Worm (Caenorhabditis elegans) whole organism, young adult: Measurements from ENCODE around the gene srb-3.
A peak's percentile ranks its signal among the peaks of the same experiment; 100 is the strongest.

Source experiments
- B0261.1 ChIP-seq: sonication (generic microtip); optimal IDR thresholded peaks from 2 replicates; lab custom pipeline; 2016; ENCODE audit warnings: mild to moderate bottlenecking, missing genetic modification characterization, moderate library complexity, missing compliant biosample characterization
- B0336.3 ChIP-seq: fragments of 200-800 bp; sonication (Bioruptor generic); IDR thresholded peaks from 2 replicates; pipeline ENCODE4 v1.3.6; 2022; ENCODE audit warnings: missing genetic modification characterization, missing compliant biosample characterization
- F39B2.1 ChIP-seq: fragments of 200-800 bp; sonication (Bioruptor generic); IDR thresholded peaks from 2 replicates; pipeline ENCODE4 v1.3.6; 2022; ENCODE audit warnings: missing genetic modification reagents, missing genetic modification characterization, missing compliant biosample characterization
- F49E8.2 ChIP-seq: sonication (generic microtip); optimal IDR thresholded peaks from 3 replicates; lab custom pipeline; 2017; ENCODE audit warnings: missing genetic modification characterization, mild to moderate bottlenecking, missing compliant biosample characterization, antibody characterized with exemption, moderate library complexity; ENCODE audit not compliant: insufficient read depth
- F57A8.1 ChIP-seq: fragments of 200-800 bp; sonication (Bioruptor generic); optimal IDR thresholded peaks from 2 replicates; lab custom pipeline; 2018; ENCODE audit warnings: mild to moderate bottlenecking, missing genetic modification characterization, moderate library complexity, missing compliant biosample characterization
- Y53G8AR.9 ChIP-seq: fragments of 200-800 bp; sonication (Bioruptor generic); conservative IDR thresholded peaks from 2 replicates; pipeline ENCODE4 v1.3.6; 2022; ENCODE audit warnings: missing genetic modification reagents, missing genetic modification characterization, missing compliant biosample characterization
- akir-1 ChIP-seq: fragments of 200-800 bp; sonication (Bioruptor generic); optimal IDR thresholded peaks from 2 replicates; lab custom pipeline; 2018; ENCODE audit warnings: mild to moderate bottlenecking, missing genetic modification characterization, moderate library complexity, missing compliant biosample characterization
- atf-7 ChIP-seq: sonication (generic microtip); optimal IDR thresholded peaks from 2 replicates; lab custom pipeline; 2017; ENCODE audit warnings: mild to moderate bottlenecking, missing genetic modification characterization, missing compliant biosample characterization
- attf-3 ChIP-seq: fragments of 200-800 bp; sonication (Bioruptor generic); conservative IDR thresholded peaks from 2 replicates; pipeline ENCODE4 v1.3.6; 2022; ENCODE audit warnings: missing genetic modification reagents, missing genetic modification characterization, missing compliant biosample characterization
- attf-5 ChIP-seq: fragments of 200-800 bp; sonication (Bioruptor generic); optimal IDR thresholded peaks from 2 replicates; lab custom pipeline; 2018; ENCODE audit warnings: mild to moderate bottlenecking, missing genetic modification characterization, missing compliant biosample characterization
- bed-2 ChIP-seq: fragments of 200-800 bp; sonication (Bioruptor generic); IDR thresholded peaks from 2 replicates; pipeline ENCODE4 v1.3.6; 2022; ENCODE audit warnings: missing genetic modification reagents, missing genetic modification characterization, missing compliant biosample characterization
- cebp-1 ChIP-seq, 2 experiments: fragments of 200-800 bp in 1 of 2; sonication (Bioruptor generic) in 1 of 2; sonication (generic microtip) in 1 of 2; IDR thresholded peaks in 1 of 2; optimal IDR thresholded peaks in 1 of 2; 2 replicates each; pipeline versions ENCODE4 v1.3.6 to Lab custom; 2017 to 2022; ENCODE audit warnings: missing compliant biosample characterization in 2 of 2, missing genetic modification characterization in 2 of 2, mild to moderate bottlenecking in 1 of 2, missing genetic modification reagents in 1 of 2, moderate library complexity in 1 of 2
- cebp-2 ChIP-seq: fragments of 200-800 bp; sonication (Bioruptor generic); IDR thresholded peaks from 2 replicates; pipeline ENCODE4 v1.3.6; 2022; ENCODE audit warnings: missing genetic modification characterization, missing compliant biosample characterization
- chd-7 ChIP-seq: sonication (generic microtip); optimal IDR thresholded peaks from 2 replicates; lab custom pipeline; 2016; ENCODE audit warnings: mild to moderate bottlenecking, missing genetic modification characterization, moderate library complexity, missing compliant biosample characterization
- dpl-1 ChIP-seq: fragments of 150-350 bp; optimal IDR thresholded peaks from 2 replicates; lab custom pipeline; 2014; ENCODE audit warnings: missing biosample characterization, missing genetic modification reagents, missing genetic modification characterization
- efl-1 ChIP-seq: fragments of 150-350 bp; optimal IDR thresholded peaks from 2 replicates; lab custom pipeline; 2014; ENCODE audit warnings: missing biosample characterization, missing genetic modification reagents, missing genetic modification characterization
- ets-4 ChIP-seq: fragments of 200-800 bp; sonication (Bioruptor generic); optimal IDR thresholded peaks from 2 replicates; lab custom pipeline; 2018; ENCODE audit warnings: mild to moderate bottlenecking, missing genetic modification characterization, missing compliant biosample characterization
- fkh-3 ChIP-seq: sonication (generic microtip); optimal IDR thresholded peaks from 2 replicates; lab custom pipeline; 2016; ENCODE audit warnings: mild to moderate bottlenecking, missing genetic modification characterization, missing compliant biosample characterization
- hmg-1.2 ChIP-seq: fragments of 200-800 bp; sonication (Bioruptor generic); IDR thresholded peaks from 2 replicates; pipeline ENCODE4 v1.3.6; 2022; ENCODE audit warnings: missing genetic modification reagents, missing genetic modification characterization, missing compliant biosample characterization
- hsf-1 ChIP-seq: fragments of 200-800 bp; sonication (Bioruptor generic); IDR thresholded peaks from 2 replicates; pipeline ENCODE4 v1.3.6; 2022; ENCODE audit warnings: missing genetic modification reagents, missing genetic modification characterization, missing compliant biosample characterization
- lin-26 ChIP-seq: fragments of 200-800 bp; sonication (Bioruptor generic); IDR thresholded peaks from 2 replicates; pipeline ENCODE4 v1.3.6; 2022; ENCODE audit warnings: missing genetic modification reagents, missing genetic modification characterization, missing compliant biosample characterization
- lin-40 ChIP-seq: sonication (generic microtip); optimal IDR thresholded peaks from 2 replicates; lab custom pipeline; 2016; ENCODE audit warnings: missing genetic modification characterization, mild to moderate bottlenecking, missing compliant biosample characterization, missing genotype, missing genetic modification reagents
- lin-54 ChIP-seq: fragments of 200-800 bp; sonication (Bioruptor generic); optimal IDR thresholded peaks from 2 replicates; lab custom pipeline; 2018; ENCODE audit warnings: mild to moderate bottlenecking, missing genetic modification characterization, missing compliant biosample characterization
- lsl-1 ChIP-seq: fragments of 200-800 bp; sonication (Bioruptor generic); optimal IDR thresholded peaks from 2 replicates; lab custom pipeline; 2018; ENCODE audit warnings: mild to moderate bottlenecking, missing genetic modification characterization, moderate library complexity, missing compliant biosample characterization
- madf-10 ChIP-seq: sonication (generic microtip); optimal IDR thresholded peaks from 2 replicates; lab custom pipeline; 2016; ENCODE audit warnings: mild to moderate bottlenecking, missing genetic modification characterization, missing compliant biosample characterization
- mes-4 ChIP-seq: sonication (generic microtip); optimal IDR thresholded peaks from 2 replicates; lab custom pipeline; 2016; ENCODE audit warnings: missing genotype, missing genetic modification characterization, missing compliant biosample characterization
- nhr-120 ChIP-seq: fragments of 200-800 bp; sonication (Bioruptor generic); IDR thresholded peaks from 2 replicates; pipeline ENCODE4 v1.3.6; 2022; ENCODE audit warnings: missing genetic modification characterization, missing compliant biosample characterization
- nhr-27 ChIP-seq: fragments of 200-800 bp; sonication (Bioruptor generic); optimal IDR thresholded peaks from 2 replicates; lab custom pipeline; 2018; ENCODE audit warnings: mild to moderate bottlenecking, missing genetic modification characterization, moderate library complexity, missing compliant biosample characterization
- nhr-80 ChIP-seq: sonication (generic microtip); optimal IDR thresholded peaks from 2 replicates; lab custom pipeline; 2016; ENCODE audit warnings: missing genetic modification characterization, missing compliant biosample characterization
- nhr-90 ChIP-seq: sonication (generic microtip); optimal IDR thresholded peaks from 2 replicates; lab custom pipeline; 2016; ENCODE audit warnings: missing genotype, mild to moderate bottlenecking, missing genetic modification characterization, missing compliant biosample characterization
- rcor-1 ChIP-seq: fragments of 200-800 bp; sonication (Bioruptor generic); IDR thresholded peaks from 2 replicates; pipeline ENCODE4 v1.3.6; 2022; ENCODE audit warnings: missing genetic modification reagents, missing genetic modification characterization, missing compliant biosample characterization
- repo-1 ChIP-seq: sonication (generic microtip); optimal IDR thresholded peaks from 2 replicates; lab custom pipeline; 2017; ENCODE audit warnings: mild to moderate bottlenecking, missing genetic modification characterization, missing compliant biosample characterization
- snpc-3.4 ChIP-seq: sonication (generic microtip); optimal IDR thresholded peaks from 2 replicates; lab custom pipeline; 2017; ENCODE audit warnings: missing genetic modification characterization, mild to moderate bottlenecking, missing compliant biosample characterization, antibody characterized with exemption, moderate library complexity, missing genotype, missing genetic modification reagents
- snpc-4 ChIP-seq, 5 experiments: fragments of 150-350 bp in 1 of 5; sonication (generic microtip) in 4 of 5; optimal IDR thresholded peaks; 2 replicates each; lab custom pipeline; 2014 to 2018; ENCODE audit warnings: missing genetic modification characterization in 5 of 5, missing biosample characterization in 3 of 5, antibody characterized with exemption in 2 of 5, mild to moderate bottlenecking in 2 of 5, missing compliant biosample characterization in 2 of 5, missing genotype in 2 of 5, moderate library complexity in 2 of 5, missing genetic modification reagents in 1 of 5
- tlf-1 ChIP-seq: fragments of 200-800 bp; sonication (Bioruptor generic); optimal IDR thresholded peaks from 2 replicates; lab custom pipeline; 2018; ENCODE audit warnings: mild to moderate bottlenecking, missing genetic modification characterization, missing compliant biosample characterization
- unc-62 ChIP-seq: fragments of 150-350 bp; optimal IDR thresholded peaks from 2 replicates; lab custom pipeline; 2014; ENCODE audit warnings: missing biosample characterization, missing genetic modification reagents, missing genetic modification characterization
- zfh-2 ChIP-seq: fragments of 200-800 bp; sonication (Bioruptor generic); conservative IDR thresholded peaks from 2 replicates; pipeline ENCODE4 v1.3.6; 2022; ENCODE audit warnings: missing genetic modification reagents, missing genetic modification characterization, missing compliant biosample characterization

Gene srb-3

ce11 chrII:5201922-5202562 is 35.4 kb upstream of the srb-3 start (continued):
- TF ChIP-seq attf-5 (GFP tag; lab: Kevin White, UChicago), result no peak
- TF ChIP-seq Y53G8AR.9 (GFP tag; lab: Robert Waterston, UW), result 0 out of 2 replicates have a peak, but pooled peaks have one; percentile 25
- TF ChIP-seq akir-1 (GFP tag; lab: Kevin White, UChicago), result no peak
- no peak for TF ChIP-seq nhr-27 (tag; lab: Kevin White, UChicago)
- no peak for TF ChIP-seq snpc-3.4
- no peak for TF ChIP-seq zfh-2
- no peak for TF ChIP-seq attf-3 (GFP tag; lab: Robert Waterston, UW)
- TF ChIP-seq hsf-1, result no peak
- no peak for TF ChIP-seq B0261.1 (tag; lab: Kevin White, UChicago)
- TF ChIP-seq lin-54 (GFP tag; lab: Kevin White, UChicago), result no peak
- TF ChIP-seq unc-62, result peak; percentile 63
- peak; percentile 56 for TF ChIP-seq lin-40
- TF ChIP-seq nhr-120, result no peak
- no peak for TF ChIP-seq hmg-1.2
- TF ChIP-seq rcor-1 (GFP tag; lab: Robert Waterston, UW), result no peak
- TF ChIP-seq dpl-1 (GFP tag; lab: Kevin White, UChicago), result no peak
- TF ChIP-seq cebp-2 (GFP tag; lab: Robert Waterston, UW), result no peak
- no peak for TF ChIP-seq cebp-1 (GFP tag; IDR thresholded peaks at IDR 0.05; lab: Robert Waterston, UW)
- peak; percentile 48 for TF ChIP-seq cebp-1 (tag; optimal IDR thresholded peaks at IDR 0.05; lab: Kevin White, UChicago)
- peak; percentile 45; the same call in 1 of the 2 replicates for TF ChIP-seq B0336.3 (GFP tag; lab: Robert Waterston, UW)
- peak; percentile 42 for TF ChIP-seq madf-10
- TF ChIP-seq F57A8.1 (GFP tag; lab: Kevin White, UChicago), result no peak
- TF ChIP-seq lin-26 (GFP tag; lab: Robert Waterston, UW), result no peak
- TF ChIP-seq mes-4 (tag; lab: Kevin White, UChicago), result no peak
- peak; percentile 15 for TF ChIP-seq tlf-1 (GFP tag; lab: Kevin White, UChicago)
- peak; percentile 64 for TF ChIP-seq chd-7
- TF ChIP-seq F49E8.2, result no peak
- peak; percentile 96 for TF ChIP-seq nhr-80 (tag; lab: Kevin White, UChicago)
- TF ChIP-seq ets-4 (GFP tag; lab: Kevin White, UChicago), result peak; percentile 39
- no peak for TF ChIP-seq bed-2 (GFP tag; lab: Robert Waterston, UW)
- no peak for TF ChIP-seq lsl-1 (GFP tag; lab: Kevin White, UChicago)
- peak; percentile 84 for TF ChIP-seq atf-7 (tag; lab: Kevin White, UChicago)
- TF ChIP-seq F39B2.1 (GFP tag; lab: Robert Waterston, UW), result no peak
- peak; percentile 57 for TF ChIP-seq nhr-90 (tag; lab: Kevin White, UChicago)
- no peak for TF ChIP-seq fkh-3 (tag; lab: Kevin White, UChicago)
- TF ChIP-seq repo-1 (tag; lab: Kevin White, UChicago), result no peak
- no peak for TF ChIP-seq efl-1 (GFP tag; lab: Kevin White, UChicago)
- TF ChIP-seq snpc-4 (GFP tag; optimal IDR thresholded peaks at IDR 0.05; lab: Kevin White, UChicago), result no peak
- peak in 1 of 4 experiments; percentile 23 for TF ChIP-seq snpc-4 (tag; optimal IDR thresholded peaks at IDR 0.05; lab: Kevin White, UChicago)
- TF ChIP-seq, all 124 proteins: peak for 17
